Worm (Caenorhabditis elegans): ENCODE results near the gene pqn-16.

DNA sequence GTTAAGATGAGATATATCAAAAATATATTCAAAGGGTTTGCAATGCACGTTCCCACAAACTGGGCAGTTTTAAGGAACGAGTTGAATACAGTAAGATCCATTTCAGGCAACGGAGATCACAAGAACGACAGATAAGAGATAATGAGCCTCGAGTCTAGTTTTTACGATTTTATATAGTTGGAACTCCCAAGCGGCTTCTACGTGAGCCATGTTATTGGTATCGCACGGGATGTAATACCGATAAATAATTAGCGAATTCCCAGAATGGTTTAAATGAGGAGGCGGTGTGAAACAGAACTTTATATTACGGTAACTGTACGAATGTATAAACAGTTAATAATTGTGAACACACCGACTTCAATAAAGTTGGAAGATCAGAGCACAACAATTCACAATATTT lies 25.0 kb downstream of the pqn-16 start, which contains the start of gene str-177:
- TF ChIP-seq nhr-23 (tag; optimal IDR thresholded peaks at IDR 0.05) (no peak), nhr-76 (tag; optimal IDR thresholded peaks at IDR 0.05) (no peak), ceh-16 (tag; optimal IDR thresholded peaks at IDR 0.05) (no peak), nhr-237 (tag; optimal IDR thresholded peaks at IDR 0.05) (no peak)

Measured in whole organism, L3 larva.